Worm (Caenorhabditis elegans) whole organism, mixed stage, embryonic: Measurements from ENCODE around the gene ZK892.4.

Experiments
- lsy-2 ChIP-seq: fragments of 150-350 bp; optimal IDR thresholded peaks from 2 replicates; lab custom pipeline; 2014; ENCODE audit warnings: missing biosample characterization, missing genetic modification characterization
- nhr-12 ChIP-seq: fragments of 150-350 bp; optimal IDR thresholded peaks from 2 replicates; lab custom pipeline; 2014; ENCODE audit warnings: missing biosample characterization, missing genetic modification characterization
- unc-120 ChIP-seq: sonication (generic microtip); optimal IDR thresholded peaks from 2 replicates; lab custom pipeline; 2017; ENCODE audit warnings: missing genetic modification characterization, missing compliant biosample characterization; ENCODE audit not compliant: poor library complexity, severe bottlenecking

DNA sequence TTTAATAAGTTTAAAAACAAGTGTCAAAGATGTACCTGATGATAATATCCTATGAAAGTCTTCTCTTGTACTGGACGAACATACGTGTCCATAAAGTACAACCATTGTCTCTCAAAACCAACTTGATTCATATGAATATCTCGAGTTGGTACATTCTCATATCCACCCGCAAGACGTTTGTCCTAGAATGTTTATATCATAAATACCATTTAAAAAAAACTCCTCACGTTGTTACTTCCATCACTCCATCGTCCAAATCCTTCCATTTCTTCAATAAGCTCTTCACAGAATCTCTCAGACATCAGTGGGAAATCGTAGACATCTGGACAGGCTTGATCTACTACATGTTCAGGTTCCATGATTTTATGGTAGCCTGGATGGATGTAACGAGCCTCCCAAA is 29.1 kb downstream of the ZK892.4 start:
- TF ChIP-seq nhr-12 (tag; lab: Kevin White, UChicago) (no peak), lsy-2 (tag; lab: Kevin White, UChicago) (no peak), unc-120 (no peak)
